Worm (Caenorhabditis elegans) whole organism, L3 larva: ENCODE measurements around the gene rpi-2.

Source experiments
- ZK546.5 ChIP-seq: sonication (generic microtip); optimal IDR thresholded peaks from 2 replicates; lab custom pipeline; 2017; ENCODE audit warnings: missing biosample characterization, missing genetic modification characterization
- ceh-16 ChIP-seq: sonication (generic microtip); optimal IDR thresholded peaks from 2 replicates; lab custom pipeline; 2017; ENCODE audit warnings: missing biosample characterization, missing genetic modification characterization
- ceh-82 ChIP-seq: fragments of 150-350 bp; optimal IDR thresholded peaks from 2 replicates; lab custom pipeline; 2014; ENCODE audit warnings: missing biosample characterization, missing genetic modification characterization
- egl-5 ChIP-seq: fragments of 150-350 bp; optimal IDR thresholded peaks from 2 replicates; lab custom pipeline; 2017; ENCODE audit warnings: missing biosample characterization, missing genetic modification reagents, missing genetic modification characterization, inconsistent platforms
- ztf-11 ChIP-seq: fragments of 150-350 bp; optimal IDR thresholded peaks from 2 replicates; lab custom pipeline; 2014; ENCODE audit warnings: missing biosample characterization, missing genetic modification characterization

DNA sequence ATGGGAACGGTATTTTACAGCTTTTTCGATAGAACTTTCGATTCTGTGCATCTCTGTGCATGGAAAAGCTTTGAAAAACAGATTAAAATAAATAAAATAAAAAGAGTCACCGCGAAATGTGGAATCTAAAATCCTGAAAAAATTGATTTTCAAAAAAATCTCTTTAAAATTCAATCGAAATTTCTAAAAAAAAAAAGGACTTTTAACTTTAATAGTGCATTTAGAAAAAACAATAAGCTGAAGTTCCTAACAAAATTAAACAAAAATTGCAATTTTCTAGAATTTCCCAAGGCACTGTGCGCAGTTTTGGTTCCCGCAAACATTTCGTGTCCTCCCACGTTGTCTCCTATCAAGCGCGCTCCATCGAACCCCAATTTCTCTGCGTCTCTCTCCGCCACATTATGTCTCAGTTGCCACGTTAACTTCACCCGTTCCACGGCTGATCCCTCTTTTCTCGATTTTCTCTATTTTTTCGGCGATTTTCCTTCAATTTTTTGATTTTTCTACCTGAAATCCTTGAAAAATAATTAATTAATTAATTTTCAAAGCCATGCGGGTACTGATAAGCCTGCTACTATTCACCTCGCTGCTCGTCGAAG lies 34.5 kb downstream of the rpi-2 start, which contains the start of the genes Y41D4A.6 and Y41D4A.4:
- TF ChIP-seq egl-5 (tag; lab: Kevin White, UChicago): peak; percentile 15
- no peak for TF ChIP-seq ZK546.5 (tag; lab: Kevin White, UChicago)
- no peak for TF ChIP-seq ceh-16
- TF ChIP-seq ztf-11 (tag; lab: Kevin White, UChicago): no peak
- peak; percentile 38 for TF ChIP-seq ceh-82
